Fruit fly (Drosophila melanogaster): ENCODE measurements around the gene Srp14.

The Srp14 gene

DNA sequence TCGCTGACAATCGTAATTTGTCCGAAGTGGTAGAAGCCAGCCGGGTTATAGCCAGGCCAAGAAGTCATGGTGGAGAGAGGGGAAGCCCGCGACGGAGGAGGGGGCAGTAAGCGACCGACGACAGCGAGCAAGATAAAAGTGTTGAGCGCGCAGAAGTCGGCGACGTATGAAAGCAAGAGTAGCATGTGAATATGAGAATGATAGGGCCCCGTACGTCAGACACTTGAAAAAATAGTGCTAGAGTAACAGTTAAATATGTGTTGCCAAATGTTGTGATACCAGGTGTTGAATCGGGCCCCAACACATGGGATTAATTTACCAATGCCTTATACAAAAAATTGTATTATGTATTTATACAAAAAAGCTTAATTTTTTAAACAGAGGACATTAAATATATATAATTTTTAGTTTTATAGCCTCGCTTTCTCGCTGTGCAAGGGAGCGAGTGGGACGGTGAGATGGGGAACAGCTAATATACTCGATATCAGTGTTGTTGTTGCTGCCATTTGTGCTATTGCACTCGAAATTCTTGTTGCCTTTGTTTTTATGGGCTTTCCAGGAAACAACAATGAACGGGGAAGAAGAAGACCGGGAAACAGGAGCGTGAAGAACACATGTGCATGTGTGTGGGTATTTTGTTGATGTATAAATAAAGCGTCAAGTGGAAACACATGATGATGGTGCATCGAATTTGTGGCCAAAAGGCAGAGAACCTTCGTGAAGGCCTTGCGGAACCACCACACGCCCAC is 29.9 kb upstream of the Srp14 start:
- TF ChIP-seq Hr38 (GFP tag; optimal IDR thresholded peaks at IDR 0.05) (no peak), CG32006 (GFP tag; optimal IDR thresholded peaks at IDR 0.05) (peak; percentile 90), CG15336 (GFP tag; IDR thresholded peaks at IDR 0.05) (peak; percentile 87), Eip75B (GFP tag; optimal IDR thresholded peaks at IDR 0.05) (peak; percentile 84), CG4318 (GFP tag; optimal IDR thresholded peaks at IDR 0.05) (peak; percentile 72), Eip78C (GFP tag) (peak; percentile 94), CG10631 (GFP tag; optimal IDR thresholded peaks at IDR 0.05) (peak; percentile 89), Lpt (GFP tag; optimal IDR thresholded peaks at IDR 0.05) (peak; percentile 80), Ets21C (GFP tag; optimal IDR thresholded peaks at IDR 0.05) (peak; percentile 30), Met (GFP tag; optimal IDR thresholded peaks at IDR 0.05) (peak; percentile 85), CG10669 (GFP tag; optimal IDR thresholded peaks at IDR 0.05) (peak; percentile 87), CG3919 (GFP tag; optimal IDR thresholded peaks at IDR 0.05) (peak; percentile 92), CG31627 (GFP tag; optimal IDR thresholded peaks at IDR 0.05) (peak; percentile 75), CG6854 (GFP tag; optimal IDR thresholded peaks at IDR 0.05) (peak; percentile 63), acj6 (GFP tag; optimal IDR thresholded peaks at IDR 0.05) (peak; percentile 90), CG11902 (GFP tag; optimal IDR thresholded peaks at IDR 0.05) (peak; percentile 81), dac (GFP tag; optimal IDR thresholded peaks at IDR 0.05) (peak; percentile 77), CG1621 (tag; optimal IDR thresholded peaks at IDR 0.05) (peak; percentile 81), cyc (GFP tag; optimal IDR thresholded peaks at IDR 0.05) (peak; percentile 78), fkh (GFP tag; optimal IDR thresholded peaks at IDR 0.05) (no peak), Hr4 (GFP tag; optimal IDR thresholded peaks at IDR 0.05) (peak; percentile 79), CG11294 (GFP tag; IDR thresholded peaks at IDR 0.05) (peak; percentile 71), topi (GFP tag; optimal IDR thresholded peaks at IDR 0.05) (peak; percentile 78), lz (GFP tag; optimal IDR thresholded peaks at IDR 0.05) (peak; percentile 71), fd85E (GFP tag; optimal IDR thresholded peaks at IDR 0.05) (peak; percentile 65), CG7368 (GFP tag; optimal IDR thresholded peaks at IDR 0.05) (peak; percentile 79), OdsH (GFP tag; optimal IDR thresholded peaks at IDR 0.05) (peak; percentile 90), CG11762 (GFP tag; optimal IDR thresholded peaks at IDR 0.05; ENCODE audit: insufficient read depth) (peak; percentile 86), CG6163 (GFP tag; IDR thresholded peaks at IDR 0.05) (peak; percentile 90), eg (GFP tag; IDR thresholded peaks at IDR 0.05) (peak; percentile 80), Hr39 (GFP tag; optimal IDR thresholded peaks at IDR 0.05) (peak; percentile 65), vri (GFP tag; optimal IDR thresholded peaks at IDR 0.05) (peak; percentile 74), CG8319 (GFP tag; optimal IDR thresholded peaks at IDR 0.05) (peak; percentile 87), CG6808 (GFP tag; optimal IDR thresholded peaks at IDR 0.05) (peak; percentile 85), Ets96B (tag; optimal IDR thresholded peaks at IDR 0.05) (peak; percentile 91), CG6276 (GFP tag; optimal IDR thresholded peaks at IDR 0.05) (peak; percentile 75), spab (GFP tag; optimal IDR thresholded peaks at IDR 0.05) (peak; percentile 78), Gug (GFP tag; IDR thresholded peaks at IDR 0.05) (peak; percentile 72), esn (GFP tag; optimal IDR thresholded peaks at IDR 0.05) (peak; percentile 82), salr (GFP tag; optimal IDR thresholded peaks at IDR 0.05) (peak; percentile 77 to 80), CG6792 (GFP tag; optimal IDR thresholded peaks at IDR 0.05) (peak; percentile 83), fd59A (GFP tag; optimal IDR thresholded peaks at IDR 0.05) (peak; percentile 85), CG8632 (GFP tag; optimal IDR thresholded peaks at IDR 0.05) (peak; percentile 89), CG8119 (GFP tag; IDR thresholded peaks at IDR 0.05) (peak; percentile 89), pdm3 (GFP tag; optimal IDR thresholded peaks at IDR 0.05) (peak; percentile 84), Blimp-1 (GFP tag; optimal IDR thresholded peaks at IDR 0.05) (peak; percentile 64), Sox14 (GFP tag; optimal IDR thresholded peaks at IDR 0.05) (peak; percentile 75), CG3032 (tag; optimal IDR thresholded peaks at IDR 0.05) (peak; percentile 89), Eip93F (GFP tag; optimal IDR thresholded peaks at IDR 0.05) (peak; percentile 34), CG9139 (GFP tag; optimal IDR thresholded peaks at IDR 0.05) (peak; percentile 74)

Data from whole organism, prepupa.